Worm (Caenorhabditis elegans): Measurements from ENCODE around the gene smf-3.

DNA sequence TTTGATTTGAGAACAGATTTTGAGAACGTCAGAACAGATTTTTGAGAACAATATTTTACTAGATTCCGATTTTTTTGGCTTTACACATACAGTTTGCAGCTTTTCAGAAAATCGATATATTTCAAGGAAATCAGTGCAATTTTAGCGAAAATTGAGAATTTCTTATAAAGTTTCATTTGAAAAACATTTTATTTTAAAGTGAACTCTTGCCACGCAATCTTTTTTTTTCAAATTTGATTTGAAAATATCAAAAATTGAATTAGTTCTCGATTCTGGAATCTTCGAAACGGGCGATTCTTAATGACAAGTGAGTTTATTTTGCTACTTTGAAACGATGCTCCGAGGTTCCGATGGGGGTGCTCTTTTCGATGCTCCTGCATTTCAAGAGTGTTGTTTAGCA, 46.6 kb upstream of the smf-3 start, which contains the start of gene Y69A2AR.51:
- TF ChIP-seq unc-62 (GFP tag; optimal IDR thresholded peaks at IDR 0.05) (no peak), tbx-2 (tag; optimal IDR thresholded peaks at IDR 0.05) (no peak), fos-1 (tag; optimal IDR thresholded peaks at IDR 0.05) (no peak), elt-1 (tag; optimal IDR thresholded peaks at IDR 0.05) (no peak), elt-3 (tag; optimal IDR thresholded peaks at IDR 0.05) (no peak), nhr-23 (tag; optimal IDR thresholded peaks at IDR 0.05) (no peak), pqm-1 (tag; optimal IDR thresholded peaks at IDR 0.05) (no peak), nhr-28 (tag; optimal IDR thresholded peaks at IDR 0.05) (no peak), pha-4 (tag; optimal IDR thresholded peaks at IDR 0.05) (no peak), nhr-77 (tag; optimal IDR thresholded peaks at IDR 0.05) (no peak), fkh-10 (GFP tag; optimal IDR thresholded peaks at IDR 0.05) (no peak), ama-1 (optimal IDR thresholded peaks at IDR 0.05) (no peak), ztf-11 (tag; optimal IDR thresholded peaks at IDR 0.05) (no peak)

Measured in whole organism, L3 larva.